Worm (Caenorhabditis elegans) whole organism, late embryonic: ENCODE data around the gene F49C12.15.
A peak's percentile ranks its signal among the peaks of the same experiment; 100 is the strongest.

Experiments
- C38D4.7 ChIP-seq: fragments of 200-800 bp; sonication (Bioruptor generic); optimal IDR thresholded peaks from 2 replicates; lab custom pipeline; 2018; ENCODE audit warnings: mild to moderate bottlenecking, missing genetic modification characterization, moderate library complexity, missing compliant biosample characterization
- K09A11.1 ChIP-seq: sonication (generic microtip); optimal IDR thresholded peaks from 2 replicates; lab custom pipeline; 2017; ENCODE audit warnings: antibody characterized with exemption, mild to moderate bottlenecking, missing genetic modification characterization, missing compliant biosample characterization; ENCODE audit not compliant: insufficient read depth
- T23F11.4 ChIP-seq: fragments of 200-800 bp; sonication (Bioruptor generic); optimal IDR thresholded peaks from 2 replicates; lab custom pipeline; 2018; ENCODE audit warnings: mild to moderate bottlenecking, missing genetic modification characterization, missing compliant biosample characterization
- ahr-1 ChIP-seq: sonication (generic microtip); optimal IDR thresholded peaks from 2 replicates; lab custom pipeline; 2016; ENCODE audit warnings: missing genetic modification characterization, missing compliant biosample characterization
- ceh-2 ChIP-seq: sonication (generic microtip); optimal IDR thresholded peaks from 2 replicates; lab custom pipeline; 2016; ENCODE audit warnings: missing genotype, missing genetic modification characterization, missing compliant biosample characterization
- ceh-31 ChIP-seq: sonication (generic microtip); optimal IDR thresholded peaks from 2 replicates; lab custom pipeline; 2016; ENCODE audit warnings: missing genetic modification characterization, missing compliant biosample characterization
- ceh-45 ChIP-seq: fragments of 200-800 bp; sonication (Bioruptor generic); IDR thresholded peaks from 2 replicates; pipeline ENCODE4 v1.3.6; 2022; ENCODE audit warnings: missing genetic modification reagents, missing genetic modification characterization, missing compliant biosample characterization
- ceh-48 ChIP-seq: sonication (generic microtip); optimal IDR thresholded peaks from 2 replicates; lab custom pipeline; 2016; ENCODE audit warnings: missing genetic modification characterization, inconsistent platforms, missing compliant biosample characterization
- ceh-6 ChIP-seq: fragments of 200-800 bp; sonication (Bioruptor generic); optimal IDR thresholded peaks from 2 replicates; lab custom pipeline; 2018; ENCODE audit warnings: mild to moderate bottlenecking, missing genetic modification characterization, missing compliant biosample characterization
- elt-2 ChIP-seq: sonication (generic microtip); optimal IDR thresholded peaks from 2 replicates; lab custom pipeline; 2016; ENCODE audit warnings: missing genetic modification reagents, missing genetic modification characterization, missing compliant biosample characterization
- eyg-1 ChIP-seq: sonication (generic microtip); optimal IDR thresholded peaks from 2 replicates; lab custom pipeline; 2016; ENCODE audit warnings: missing genotype, missing genetic modification characterization, missing compliant biosample characterization
- fkh-10 ChIP-seq: fragments of 150-350 bp; optimal IDR thresholded peaks from 2 replicates; lab custom pipeline; 2014; ENCODE audit warnings: missing biosample characterization, missing genetic modification reagents, missing genetic modification characterization
- fkh-6 ChIP-seq: sonication (generic microtip); optimal IDR thresholded peaks from 2 replicates; lab custom pipeline; 2016; ENCODE audit warnings: missing genetic modification characterization, missing compliant biosample characterization
- hlh-15 ChIP-seq: sonication (generic microtip); optimal IDR thresholded peaks from 2 replicates; lab custom pipeline; 2016; ENCODE audit warnings: missing genetic modification characterization, missing compliant biosample characterization
- hlh-30 ChIP-seq: sonication (generic microtip); optimal IDR thresholded peaks from 2 replicates; lab custom pipeline; 2017; ENCODE audit warnings: antibody characterized with exemption, missing genetic modification characterization, missing compliant biosample characterization; ENCODE audit not compliant: insufficient read depth
- hlh-6 ChIP-seq: sonication (generic microtip); optimal IDR thresholded peaks from 2 replicates; lab custom pipeline; 2016; ENCODE audit warnings: missing genotype, missing genetic modification characterization, missing compliant biosample characterization
- hlh-8 ChIP-seq: sonication (generic microtip); optimal IDR thresholded peaks from 2 replicates; lab custom pipeline; 2016; ENCODE audit warnings: missing genotype, missing genetic modification characterization, missing compliant biosample characterization
- madf-2 ChIP-seq: sonication (generic microtip); optimal IDR thresholded peaks from 2 replicates; lab custom pipeline; 2017; ENCODE audit warnings: missing genetic modification characterization, missing compliant biosample characterization
- mec-3 ChIP-seq: sonication (generic microtip); optimal IDR thresholded peaks from 2 replicates; lab custom pipeline; 2016; ENCODE audit warnings: borderline replicate concordance, missing genetic modification characterization, missing compliant biosample characterization
- nfya-1 ChIP-seq: sonication (generic microtip); optimal IDR thresholded peaks from 2 replicates; lab custom pipeline; 2017; ENCODE audit warnings: missing genetic modification characterization, mild to moderate bottlenecking, missing compliant biosample characterization, antibody characterized with exemption, moderate library complexity
- nhr-232 ChIP-seq: sonication (generic microtip); optimal IDR thresholded peaks from 2 replicates; lab custom pipeline; 2016; ENCODE audit warnings: missing genetic modification characterization, missing compliant biosample characterization
- odd-2 ChIP-seq: sonication (generic microtip); optimal IDR thresholded peaks from 2 replicates; lab custom pipeline; 2017; ENCODE audit warnings: antibody characterized with exemption, mild to moderate bottlenecking, missing genetic modification characterization, missing compliant biosample characterization
- pag-3 ChIP-seq: sonication (generic microtip); optimal IDR thresholded peaks from 2 replicates; lab custom pipeline; 2016; ENCODE audit warnings: missing compliant biosample characterization, missing genetic modification characterization, borderline replicate concordance
- pha-4 ChIP-seq: fragments of 150-350 bp; optimal IDR thresholded peaks from 2 replicates; lab custom pipeline; 2018; ENCODE audit warnings: missing biosample characterization, missing genetic modification reagents, missing genetic modification characterization
- ref-2 ChIP-seq: sonication (generic microtip); optimal IDR thresholded peaks from 2 replicates; lab custom pipeline; 2016; ENCODE audit warnings: missing genetic modification characterization, missing compliant biosample characterization
- rnt-1 ChIP-seq: sonication (generic microtip); optimal IDR thresholded peaks from 2 replicates; lab custom pipeline; 2016; ENCODE audit warnings: missing genetic modification characterization, missing compliant biosample characterization
- sox-4 ChIP-seq: sonication (generic microtip); optimal IDR thresholded peaks from 2 replicates; lab custom pipeline; 2017; ENCODE audit warnings: mild to moderate bottlenecking, missing genetic modification characterization, inconsistent platforms, missing compliant biosample characterization
- syd-9 ChIP-seq: sonication (generic microtip); optimal IDR thresholded peaks from 2 replicates; lab custom pipeline; 2016; ENCODE audit warnings: mild to moderate bottlenecking, missing genetic modification characterization, moderate library complexity, missing compliant biosample characterization
- unc-3 ChIP-seq, 2 experiments: fragments of 200-800 bp in 1 of 2; sonication (Bioruptor generic) in 1 of 2; sonication (generic microtip) in 1 of 2; conservative IDR thresholded peaks in 1 of 2; optimal IDR thresholded peaks in 1 of 2; 2 replicates each; pipeline versions ENCODE4 v1.3.6 to Lab custom; 2016 to 2022; ENCODE audit warnings: missing compliant biosample characterization in 2 of 2, missing genetic modification characterization in 2 of 2, missing genetic modification reagents in 1 of 2
- unc-55 ChIP-seq: sonication (generic microtip); optimal IDR thresholded peaks from 2 replicates; lab custom pipeline; 2017; ENCODE audit warnings: missing biosample characterization, missing genetic modification reagents, missing genetic modification characterization
- unc-86 ChIP-seq: sonication (generic microtip); optimal IDR thresholded peaks from 2 replicates; lab custom pipeline; 2016; ENCODE audit warnings: missing genetic modification characterization, missing compliant biosample characterization
- ztf-16 ChIP-seq: sonication (generic microtip); optimal IDR thresholded peaks from 2 replicates; lab custom pipeline; 2017; ENCODE audit warnings: missing genetic modification characterization, missing compliant biosample characterization

F49C12.15 gene

ce11 chrIV:9319080-9319479 is 5.2 kb upstream of the F49C12.15 start, which contains the start of the genes F49C12.11 and nemt-1:
Gene F49C12.11 (plus strand): TSS chrIV:9319380.
Gene nemt-1 (minus strand): TSS chrIV:9319439.
- no peak for TF ChIP-seq elt-2 (tag; lab: Kevin White, UChicago)
- no peak for TF ChIP-seq hlh-8 (tag; lab: Kevin White, UChicago)
- no peak for TF ChIP-seq madf-2 (tag; lab: Kevin White, UChicago)
- TF ChIP-seq ahr-1 (tag; lab: Kevin White, UChicago), result no peak
- no peak for TF ChIP-seq rnt-1
- TF ChIP-seq nhr-232, result no peak
- no peak for TF ChIP-seq unc-86 (tag; lab: Kevin White, UChicago)
- no peak for TF ChIP-seq nfya-1
- no peak for TF ChIP-seq pha-4 (tag; lab: Kevin White, UChicago)
- no peak for TF ChIP-seq ceh-6 (GFP tag; lab: Kevin White, UChicago)
- no peak for TF ChIP-seq hlh-30 (tag; lab: Kevin White, UChicago)
- no peak for TF ChIP-seq ceh-2 (tag; lab: Kevin White, UChicago)
- no peak for TF ChIP-seq K09A11.1 (tag; lab: Kevin White, UChicago)
- TF ChIP-seq odd-2, result no peak
- TF ChIP-seq hlh-6, result no peak

ce11 chrIV:9320023-9320422 is 4.2 kb upstream of the F49C12.15 start:
- TF ChIP-seq T23F11.4 (GFP tag; lab: Kevin White, UChicago) (no peak), syd-9 (tag; lab: Kevin White, UChicago) (no peak), fkh-6 (tag; lab: Kevin White, UChicago) (no peak), ceh-2 (tag; lab: Kevin White, UChicago) (no peak), ceh-45 (no peak), elt-2 (tag; lab: Kevin White, UChicago) (no peak), fkh-10 (GFP tag; lab: Kevin White, UChicago) (no peak), ref-2 (no peak), hlh-15 (tag; lab: Kevin White, UChicago) (no peak), unc-55 (no peak), ceh-31 (no peak), ztf-16 (tag; lab: Kevin White, UChicago) (no peak), sox-4 (tag; lab: Kevin White, UChicago) (no peak)

ce11 chrIV:9321039-9321851 is 3.0 kb upstream of the F49C12.15 start, which contains the start of the genes F49C12.12 and vha-17:
Gene F49C12.12 (minus strand): TSS chrIV:9321089.
Gene vha-17 (plus strand): TSS chrIV:9321801.
- TF ChIP-seq unc-3 (GFP tag; conservative IDR thresholded peaks at IDR 0.05; lab: Robert Waterston, UW) (no peak), unc-3 (tag; optimal IDR thresholded peaks at IDR 0.05; lab: Kevin White, UChicago) (no peak), elt-2 (tag; lab: Kevin White, UChicago) (no peak), mec-3 (tag; lab: Kevin White, UChicago) (no peak), fkh-6 (tag; lab: Kevin White, UChicago) (no peak), ceh-48 (peak; percentile 61), eyg-1 (tag; lab: Kevin White, UChicago) (no peak), C38D4.7 (GFP tag; lab: Kevin White, UChicago) (no peak), pag-3 (tag; lab: Kevin White, UChicago) (no peak), hlh-6 (no peak)

- TF ChIP-seq eyg-1 (tag; lab: Kevin White, UChicago) (no peak), unc-55 (no peak), elt-2 (tag; lab: Kevin White, UChicago) (no peak)
Observed at ce11 chrIV:9322489-9322888, 1.8 kb upstream of the F49C12.15 start.
